Fruit fly (Drosophila melanogaster): Measurements from ENCODE around the gene CG16974.

The CG16974 gene

DNA sequence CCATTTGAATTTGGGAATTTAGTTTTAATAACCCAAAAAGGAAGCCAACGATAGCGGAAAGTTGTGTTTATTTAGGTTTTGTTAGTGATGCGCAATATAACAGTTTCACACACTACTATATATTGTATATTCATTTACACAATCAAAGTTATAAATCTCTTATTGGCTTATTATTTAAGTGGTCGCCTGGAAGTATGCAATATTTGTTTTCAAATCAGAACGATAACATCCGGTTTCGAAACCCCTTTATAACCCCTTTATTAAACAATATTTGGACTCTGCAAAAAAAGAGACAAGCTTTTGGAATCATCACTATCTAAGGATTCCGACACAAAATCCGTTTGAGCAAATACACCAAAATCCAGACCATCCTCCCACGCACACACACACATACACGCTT lies 33.9 kb downstream of the CG16974 start (continued):
- TF ChIP-seq CG30403 (GFP tag; optimal IDR thresholded peaks at IDR 0.05), result no peak
- no peak for TF ChIP-seq chm (GFP tag; IDR thresholded peaks at IDR 0.05)
- no peak for TF ChIP-seq H2.0 (GFP tag; IDR thresholded peaks at IDR 0.05)
- TF ChIP-seq tap (tag; optimal IDR thresholded peaks at IDR 0.05), result no peak
- no peak for TF ChIP-seq MESR4 (GFP tag; optimal IDR thresholded peaks at IDR 0.05)
- TF ChIP-seq CG31224 (GFP tag; IDR thresholded peaks at IDR 0.05), result no peak
- TF ChIP-seq psq (GFP tag; optimal IDR thresholded peaks at IDR 0.05), result no peak
- no peak for TF ChIP-seq cwo (GFP tag; optimal IDR thresholded peaks at IDR 0.05)
- peak; percentile 34 for TF ChIP-seq CG34376 (GFP tag; optimal IDR thresholded peaks at IDR 0.05)
- TF ChIP-seq CG32772 (GFP tag; IDR thresholded peaks at IDR 0.05), result no peak
- no peak for TF ChIP-seq stc (GFP tag; IDR thresholded peaks at IDR 0.05)
- no peak for TF ChIP-seq Fer2 (tag; optimal IDR thresholded peaks at IDR 0.05)
- no peak for TF ChIP-seq CG18011 (GFP tag; optimal IDR thresholded peaks at IDR 0.05)
- no peak for TF ChIP-seq Usf (GFP tag; optimal IDR thresholded peaks at IDR 0.05)
- TF ChIP-seq CG31441 (GFP tag; IDR thresholded peaks at IDR 0.05), result no peak
- no peak for TF ChIP-seq Vsx1 (GFP tag; optimal IDR thresholded peaks at IDR 0.05)
- no peak for TF ChIP-seq CG11093 (GFP tag; IDR thresholded peaks at IDR 0.05)
- no peak for TF ChIP-seq CG2202 (tag; optimal IDR thresholded peaks at IDR 0.05)
- TF ChIP-seq Nf-YC (tag; optimal IDR thresholded peaks at IDR 0.05), result peak; percentile 1
- TF ChIP-seq Sry-β (GFP tag; optimal IDR thresholded peaks at IDR 0.05), result no peak
- no peak for TF ChIP-seq sqz (GFP tag; optimal IDR thresholded peaks at IDR 0.05)
- no peak for TF ChIP-seq gsb (GFP tag; IDR thresholded peaks at IDR 0.05)
- TF ChIP-seq Lhr (GFP tag; optimal IDR thresholded peaks at IDR 0.05), result no peak
- TF ChIP-seq tna (GFP tag; IDR thresholded peaks at IDR 0.05; ENCODE audit: partially characterized antibody), result no peak
- no peak for TF ChIP-seq CG14014 (GFP tag; IDR thresholded peaks at IDR 0.05)
- no peak for TF ChIP-seq CG1792 (GFP tag; optimal IDR thresholded peaks at IDR 0.05)
- TF ChIP-seq Asciz (GFP tag; optimal IDR thresholded peaks at IDR 0.05), result peak; percentile 28
- TF ChIP-seq cato (GFP tag; optimal IDR thresholded peaks at IDR 0.05; ENCODE audit: borderline replicate concordance), result no peak
- TF ChIP-seq repo (GFP tag; optimal IDR thresholded peaks at IDR 0.05), result no peak
- no peak for TF ChIP-seq Stat92E (GFP tag; optimal IDR thresholded peaks at IDR 0.05)
- TF ChIP-seq pho (GFP tag; optimal IDR thresholded peaks at IDR 0.05), result no peak
- no peak for TF ChIP-seq Mrtf (GFP tag; IDR thresholded peaks at IDR 0.05)
- no peak for TF ChIP-seq bowl (GFP tag; IDR thresholded peaks at IDR 0.05)
- TF ChIP-seq dpn (GFP tag; optimal IDR thresholded peaks at IDR 0.05), result no peak
- TF ChIP-seq CG7987 (GFP tag; optimal IDR thresholded peaks at IDR 0.05), result peak; percentile 33
- TF ChIP-seq kay (GFP tag; optimal IDR thresholded peaks at IDR 0.05), result no peak
- no peak for TF ChIP-seq Eip74EF (GFP tag; optimal IDR thresholded peaks at IDR 0.05)
- TF ChIP-seq CG3281 (GFP tag; optimal IDR thresholded peaks at IDR 0.05), result peak; percentile 51
- no peak for TF ChIP-seq CG6175 (GFP tag; IDR thresholded peaks at IDR 0.05)
- no peak for TF ChIP-seq salm (tag; optimal IDR thresholded peaks at IDR 0.05)
- TF ChIP-seq CG17802 (tag; optimal IDR thresholded peaks at IDR 0.05), result no peak
- no peak for TF ChIP-seq CG10267 (tag; optimal IDR thresholded peaks at IDR 0.05)
- TF ChIP-seq Ssrp (tag; optimal IDR thresholded peaks at IDR 0.05), result no peak
- TF ChIP-seq CG4328 (GFP tag; optimal IDR thresholded peaks at IDR 0.05), result no peak
- no peak for TF ChIP-seq CG3163 (GFP tag; optimal IDR thresholded peaks at IDR 0.05)
- TF ChIP-seq Nf-YB (GFP tag; optimal IDR thresholded peaks at IDR 0.05), result no peak
- no peak for TF ChIP-seq CG7372 (GFP tag; IDR thresholded peaks at IDR 0.05)
- no peak for TF ChIP-seq crc (GFP tag; optimal IDR thresholded peaks at IDR 0.05)
- TF ChIP-seq grau (tag; optimal IDR thresholded peaks at IDR 0.05), result no peak
- peak; percentile 36 for TF ChIP-seq CG6813 (GFP tag; optimal IDR thresholded peaks at IDR 0.05)
- no peak for TF ChIP-seq Dek (tag; optimal IDR thresholded peaks at IDR 0.05)
